Worm (Caenorhabditis elegans) whole organism, L4 larva: ENCODE measurements around the gene rme-6.

Experiments
- aha-1 ChIP-seq: fragments of 150-350 bp; peaks from one replicate; lab custom pipeline; 2014; ENCODE audit warnings: missing biosample characterization, missing genetic modification characterization
- aly-2 ChIP-seq: sonication (generic microtip); optimal IDR thresholded peaks from 2 replicates; lab custom pipeline; 2018; ENCODE audit warnings: missing biosample characterization, missing genetic modification characterization
- ama-1 ChIP-seq: fragments of 150-350 bp; optimal IDR thresholded peaks from 2 replicates; lab custom pipeline; 2014; ENCODE audit warnings: inconsistent platforms, mixed read lengths
- arid-1 ChIP-seq: fragments of 200-800 bp; sonication (Bioruptor generic); conservative IDR thresholded peaks from 2 replicates; pipeline ENCODE4 v1.3.6; 2022; ENCODE audit warnings: missing genetic modification reagents, missing genetic modification characterization, missing compliant biosample characterization
- dpl-1 ChIP-seq: fragments of 150-350 bp; optimal IDR thresholded peaks from 2 replicates; lab custom pipeline; 2014; ENCODE audit warnings: missing biosample characterization, missing genetic modification reagents, missing genetic modification characterization
- mdl-1 ChIP-seq, 2 experiments: fragments of 150-350 bp in 1 of 2; sonication (generic microtip) in 1 of 2; optimal IDR thresholded peaks; 2 replicates each; lab custom pipeline; 2014 to 2017; ENCODE audit warnings: missing biosample characterization in 2 of 2, missing genetic modification characterization in 2 of 2
- nhr-102 ChIP-seq: sonication (generic microtip); optimal IDR thresholded peaks from 2 replicates; lab custom pipeline; 2016; ENCODE audit warnings: mild to moderate bottlenecking, missing genetic modification characterization, moderate library complexity, missing compliant biosample characterization
- nhr-237 ChIP-seq: sonication (generic microtip); optimal IDR thresholded peaks from 2 replicates; lab custom pipeline; 2017; ENCODE audit warnings: missing biosample characterization, missing genetic modification characterization
- nhr-76 ChIP-seq: fragments of 150-350 bp; optimal IDR thresholded peaks from 2 replicates; lab custom pipeline; 2014; ENCODE audit warnings: missing biosample characterization, missing genetic modification characterization
- snpc-4 ChIP-seq: fragments of 150-350 bp; optimal IDR thresholded peaks from 2 replicates; lab custom pipeline; 2014; ENCODE audit warnings: missing biosample characterization, missing genetic modification characterization
- zag-1 ChIP-seq: fragments of 150-350 bp; optimal IDR thresholded peaks from 2 replicates; lab custom pipeline; 2014; ENCODE audit warnings: missing biosample characterization, missing genetic modification characterization

ce11 chrX:1051041-1051440, 45.9 kb upstream of the rme-6 start:
- TF ChIP-seq aly-2 (tag; lab: Kevin White, UChicago) (no peak), snpc-4 (tag; lab: Kevin White, UChicago) (no peak), mdl-1 (tag; optimal IDR thresholded peaks at IDR 0.05; lab: Kevin White, UChicago) (no peak), nhr-76 (tag; lab: Kevin White, UChicago) (no peak), aha-1 (tag; lab: Kevin White, UChicago) (no peak), dpl-1 (GFP tag; lab: Kevin White, UChicago) (no peak), zag-1 (tag; lab: Kevin White, UChicago) (no peak), nhr-102 (no peak), nhr-237 (tag; lab: Kevin White, UChicago) (no peak), ama-1 (no peak), arid-1 (GFP tag; lab: Robert Waterston, UW) (no peak)
